Worm (Caenorhabditis elegans): ENCODE data around the gene F23B12.1.
A peak's percentile ranks its signal among the peaks of the same experiment; 100 is the strongest.

Gene F23B12.1

ce11 chrV:14405647-14406046 lies 23.3 kb upstream of the F23B12.1 start:
- TF ChIP-seq snpc-1.2 (GFP tag; IDR thresholded peaks at IDR 0.05), result no peak
- no peak for TF ChIP-seq cey-2 (tag; optimal IDR thresholded peaks at IDR 0.05; ENCODE audit: borderline replicate concordance, insufficient read depth)

ce11 chrV:14408774-14409173 lies 20.2 kb upstream of the F23B12.1 start, which contains the start of gene gnrr-2:
Gene gnrr-2, plus strand, starts transcription at chrV:14409074.
- no peak for TF ChIP-seq saeg-2 (GFP tag; IDR thresholded peaks at IDR 0.05)

ce11 chrV:14409905-14410304 lies 19.1 kb upstream of the F23B12.1 start:
- TF ChIP-seq aly-2 (tag; optimal IDR thresholded peaks at IDR 0.05), result no peak
- TF ChIP-seq hmg-1.1 (GFP tag; IDR thresholded peaks at IDR 0.05), result no peak
- no peak for TF ChIP-seq lin-13 (GFP tag; optimal IDR thresholded peaks at IDR 0.05)
- TF ChIP-seq zip-2 (tag; optimal IDR thresholded peaks at IDR 0.05), result peak; percentile 39
- no peak for TF ChIP-seq ctbp-1 (GFP tag; IDR thresholded peaks at IDR 0.05)
- no peak for TF ChIP-seq Y5F2A.4 (GFP tag; optimal IDR thresholded peaks at IDR 0.05)
- no peak for TF ChIP-seq mep-1 (tag; optimal IDR thresholded peaks at IDR 0.05)
- no peak for TF ChIP-seq snpc-1.2 (GFP tag; IDR thresholded peaks at IDR 0.05)
- TF ChIP-seq F44E2.7 (GFP tag; IDR thresholded peaks at IDR 0.05), result no peak
- TF ChIP-seq jun-1 (tag; optimal IDR thresholded peaks at IDR 0.05), result no peak
- TF ChIP-seq nhr-11 (tag; optimal IDR thresholded peaks at IDR 0.05), result no peak
- no peak for TF ChIP-seq D1046.2 (GFP tag; IDR thresholded peaks at IDR 0.05)
- TF ChIP-seq F26F4.8 (GFP tag; conservative IDR thresholded peaks at IDR 0.05), result no peak
- TF ChIP-seq nhr-76 (tag; optimal IDR thresholded peaks at IDR 0.05), result no peak
- no peak for TF ChIP-seq spr-3 (GFP tag; optimal IDR thresholded peaks at IDR 0.05)
- TF ChIP-seq rbr-2 (tag; optimal IDR thresholded peaks at IDR 0.05), result no peak
- peak; percentile 21 for TF ChIP-seq ztf-7 (tag; optimal IDR thresholded peaks at IDR 0.05)
- no peak for TF ChIP-seq dmd-6 (GFP tag; IDR thresholded peaks at IDR 0.05)
- no peak for TF ChIP-seq daf-16 (GFP tag; optimal IDR thresholded peaks at IDR 0.05)
- peak; percentile 86 for TF ChIP-seq daf-16 (tag; optimal IDR thresholded peaks at IDR 0.05)
- no peak for TF ChIP-seq nhr-48 (tag; optimal IDR thresholded peaks at IDR 0.05)
- TF ChIP-seq php-3 (GFP tag; IDR thresholded peaks at IDR 0.05), result no peak
- no peak for TF ChIP-seq pha-4 (GFP tag; IDR thresholded peaks at IDR 0.05)
- TF ChIP-seq pha-4 (tag; optimal IDR thresholded peaks at IDR 0.05), result no peak
- TF ChIP-seq ceh-28 (tag; optimal IDR thresholded peaks at IDR 0.05), result no peak

- no peak for TF ChIP-seq aha-1 (tag)
- TF ChIP-seq nhr-111 (GFP tag; optimal IDR thresholded peaks at IDR 0.05), result no peak
- peak; percentile 35; the same call in 1 of the 2 replicates for TF ChIP-seq lin-38 (GFP tag; IDR thresholded peaks at IDR 0.05)
- TF ChIP-seq ama-1 (optimal IDR thresholded peaks at IDR 0.05), result peak; percentile 45
- TF ChIP-seq skn-1 (tag; optimal IDR thresholded peaks at IDR 0.05), result no peak
- no peak for TF ChIP-seq ces-1 (GFP tag; optimal IDR thresholded peaks at IDR 0.05)
- no peak for TF ChIP-seq dve-1 (tag; optimal IDR thresholded peaks at IDR 0.05; ENCODE audit: insufficient read depth)
- TF ChIP-seq hlh-30 (tag; optimal IDR thresholded peaks at IDR 0.05; ENCODE audit: insufficient read depth), result no peak
- TF ChIP-seq madf-5 (GFP tag; IDR thresholded peaks at IDR 0.05), result no peak
- no peak for TF ChIP-seq daf-16 (GFP tag; optimal IDR thresholded peaks at IDR 0.05)
- TF ChIP-seq daf-16 (tag; optimal IDR thresholded peaks at IDR 0.05), result no peak
- TF ChIP-seq duxl-1 (tag; optimal IDR thresholded peaks at IDR 0.05; ENCODE audit: poor library complexity), result no peak
- peak; percentile 35 for TF ChIP-seq mes-2 (tag; optimal IDR thresholded peaks at IDR 0.05; ENCODE audit: poor library complexity, severe bottlenecking)
- no peak for TF ChIP-seq lin-15B (tag; optimal IDR thresholded peaks at IDR 0.05)
- no peak for TF ChIP-seq F49E8.2 (tag; optimal IDR thresholded peaks at IDR 0.05; ENCODE audit: borderline replicate concordance)
- TF ChIP-seq nhr-6 (tag; optimal IDR thresholded peaks at IDR 0.05), result no peak
- no peak for TF ChIP-seq Y105C5A.15 (GFP tag; IDR thresholded peaks at IDR 0.05)
- no peak for TF ChIP-seq ceh-20 (GFP tag; IDR thresholded peaks at IDR 0.05)
- TF ChIP-seq Y48G9A.11 (GFP tag; IDR thresholded peaks at IDR 0.05), result no peak
- TF ChIP-seq T26A8.4 (GFP tag; IDR thresholded peaks at IDR 0.05), result no peak
- TF ChIP-seq Y75B8A.6 (GFP tag; IDR thresholded peaks at IDR 0.05), result no peak
- TF ChIP-seq mep-1 (tag; optimal IDR thresholded peaks at IDR 0.05), result no peak
- TF ChIP-seq R02D3.7 (tag; optimal IDR thresholded peaks at IDR 0.05), result no peak
- no peak for TF ChIP-seq Y5F2A.4 (GFP tag; optimal IDR thresholded peaks at IDR 0.05)
- no peak for TF ChIP-seq nhr-237 (tag; optimal IDR thresholded peaks at IDR 0.05)
- TF ChIP-seq nhr-76 (tag; optimal IDR thresholded peaks at IDR 0.05), result no peak
- no peak for TF ChIP-seq D1046.2 (GFP tag; IDR thresholded peaks at IDR 0.05)
Measured at ce11 chrV:14411989-14412388, 17.0 kb upstream of the F23B12.1 start.

Data from whole organism, L4 larva.